Worm (Caenorhabditis elegans) whole organism, young adult: ENCODE data around the gene zipt-9.

Source experiments
- B0019.2 ChIP-seq: fragments of 200-800 bp; sonication (Bioruptor generic); conservative IDR thresholded peaks from 2 replicates; pipeline ENCODE4 v1.3.6; 2022; ENCODE audit warnings: missing genetic modification reagents, missing genetic modification characterization, missing compliant biosample characterization
- B0261.1 ChIP-seq: sonication (generic microtip); optimal IDR thresholded peaks from 2 replicates; lab custom pipeline; 2016; ENCODE audit warnings: mild to moderate bottlenecking, missing genetic modification characterization, moderate library complexity, missing compliant biosample characterization
- aptf-3 ChIP-seq: fragments of 200-800 bp; sonication (Bioruptor generic); IDR thresholded peaks from 2 replicates; pipeline ENCODE4 v1.3.6; 2022; ENCODE audit warnings: missing genetic modification characterization, missing compliant biosample characterization
- cebp-2 ChIP-seq: fragments of 200-800 bp; sonication (Bioruptor generic); IDR thresholded peaks from 2 replicates; pipeline ENCODE4 v1.3.6; 2022; ENCODE audit warnings: missing genetic modification characterization, missing compliant biosample characterization
- chd-7 ChIP-seq: sonication (generic microtip); optimal IDR thresholded peaks from 2 replicates; lab custom pipeline; 2016; ENCODE audit warnings: mild to moderate bottlenecking, missing genetic modification characterization, moderate library complexity, missing compliant biosample characterization
- efl-1 ChIP-seq: fragments of 150-350 bp; optimal IDR thresholded peaks from 2 replicates; lab custom pipeline; 2014; ENCODE audit warnings: missing biosample characterization, missing genetic modification reagents, missing genetic modification characterization
- him-1 ChIP-seq: sonication (generic microtip); optimal IDR thresholded peaks from 2 replicates; lab custom pipeline; 2016; ENCODE audit warnings: missing genotype, missing genetic modification reagents, missing genetic modification characterization, missing compliant biosample characterization
- let-607 ChIP-seq, 2 experiments: fragments of 200-800 bp in 1 of 2; sonication (Bioruptor generic) in 1 of 2; sonication (generic microtip) in 1 of 2; optimal IDR thresholded peaks; 2 replicates each; lab custom pipeline; 2016 to 2018; ENCODE audit warnings: mild to moderate bottlenecking in 2 of 2, missing compliant biosample characterization in 2 of 2, missing genetic modification characterization in 2 of 2, moderate library complexity in 2 of 2, missing genotype in 1 of 2
- mcd-1 ChIP-seq: fragments of 200-800 bp; sonication (Bioruptor generic); IDR thresholded peaks from 2 replicates; pipeline ENCODE4 v1.3.6; 2022; ENCODE audit warnings: missing genetic modification reagents, missing genetic modification characterization, missing compliant biosample characterization
- nhr-120 ChIP-seq: fragments of 200-800 bp; sonication (Bioruptor generic); IDR thresholded peaks from 2 replicates; pipeline ENCODE4 v1.3.6; 2022; ENCODE audit warnings: missing genetic modification characterization, missing compliant biosample characterization
- snpc-4 ChIP-seq, 5 experiments: fragments of 150-350 bp in 1 of 5; sonication (generic microtip) in 4 of 5; optimal IDR thresholded peaks; 2 replicates each; lab custom pipeline; 2014 to 2018; ENCODE audit warnings: missing genetic modification characterization in 5 of 5, missing biosample characterization in 3 of 5, antibody characterized with exemption in 2 of 5, mild to moderate bottlenecking in 2 of 5, missing compliant biosample characterization in 2 of 5, missing genotype in 2 of 5, moderate library complexity in 2 of 5, missing genetic modification reagents in 1 of 5
- unc-62 ChIP-seq: fragments of 150-350 bp; optimal IDR thresholded peaks from 2 replicates; lab custom pipeline; 2014; ENCODE audit warnings: missing biosample characterization, missing genetic modification reagents, missing genetic modification characterization
- ztf-22 ChIP-seq: fragments of 200-800 bp; sonication (Bioruptor generic); optimal IDR thresholded peaks from 2 replicates; lab custom pipeline; 2018; ENCODE audit warnings: mild to moderate bottlenecking, missing genetic modification characterization, moderate library complexity, missing compliant biosample characterization

- no peak for TF ChIP-seq chd-7 (tag; lab: Kevin White, UChicago)
- no peak for TF ChIP-seq snpc-4 (GFP tag; optimal IDR thresholded peaks at IDR 0.05; lab: Kevin White, UChicago)
- TF ChIP-seq snpc-4 (tag; optimal IDR thresholded peaks at IDR 0.05; lab: Kevin White, UChicago): peak in 3 of 4 experiments; percentile 8 to 39 (median 9)
- no peak for TF ChIP-seq him-1 (tag; lab: Kevin White, UChicago)
- TF ChIP-seq B0261.1: no peak
- no peak for TF ChIP-seq nhr-120 (GFP tag; lab: Robert Waterston, UW)
- no peak for TF ChIP-seq cebp-2 (GFP tag; lab: Robert Waterston, UW)
- peak; percentile 50 for TF ChIP-seq mcd-1 (GFP tag; lab: Robert Waterston, UW)
- TF ChIP-seq aptf-3 (GFP tag; lab: Robert Waterston, UW): no peak
- TF ChIP-seq unc-62 (GFP tag; lab: Kevin White, UChicago): no peak
- 0 out of 2 replicates have a peak, but pooled peaks have one; percentile 9 for TF ChIP-seq B0019.2
- TF ChIP-seq ztf-22 (GFP tag; lab: Kevin White, UChicago): peak; percentile 11
- peak in 1 of 2 experiments; percentile 19 for TF ChIP-seq let-607 (tag; optimal IDR thresholded peaks at IDR 0.05; lab: Kevin White, UChicago)
- TF ChIP-seq efl-1 (GFP tag; lab: Kevin White, UChicago): peak; percentile 59
These were observed 50.6 kb downstream of the zipt-9 start for ce11 chrV:13664340-13664916.
